Worm (Caenorhabditis elegans) whole organism, early embryonic: ENCODE measurements around the gene C42C1.19.

Source experiments
- B0310.2 ChIP-seq: sonication (generic microtip); optimal IDR thresholded peaks from 2 replicates; lab custom pipeline; 2016; ENCODE audit warnings: mild to moderate bottlenecking, missing genetic modification characterization, missing compliant biosample characterization
- F13C5.2 ChIP-seq: sonication (generic microtip); optimal IDR thresholded peaks from 2 replicates; lab custom pipeline; 2017; ENCODE audit warnings: mild to moderate bottlenecking, missing genetic modification characterization, inconsistent platforms, missing compliant biosample characterization
- aly-1 ChIP-seq: sonication (generic microtip); optimal IDR thresholded peaks from 2 replicates; lab custom pipeline; 2016; ENCODE audit warnings: missing genetic modification characterization, missing compliant biosample characterization
- ama-1 ChIP-seq: fragments of 150-350 bp; optimal IDR thresholded peaks from 2 replicates; lab custom pipeline; 2014
- ceh-13 ChIP-seq: fragments of 200-800 bp; sonication (Bioruptor generic); optimal IDR thresholded peaks from 2 replicates; lab custom pipeline; 2018; ENCODE audit warnings: mild to moderate bottlenecking, missing genetic modification characterization, missing compliant biosample characterization
- ceh-36 ChIP-seq: sonication (generic microtip); optimal IDR thresholded peaks from 2 replicates; lab custom pipeline; 2016; ENCODE audit warnings: missing genetic modification characterization, inconsistent platforms, missing compliant biosample characterization
- ets-7 ChIP-seq: sonication (generic microtip); optimal IDR thresholded peaks from 2 replicates; lab custom pipeline; 2016; ENCODE audit warnings: missing genotype, missing genetic modification characterization, missing compliant biosample characterization
- flt-1 ChIP-seq: fragments of 200-800 bp; sonication (Bioruptor generic); IDR thresholded peaks from 2 replicates; pipeline ENCODE4 v1.3.6; 2022; ENCODE audit warnings: missing genetic modification characterization, missing compliant biosample characterization
- hmbx-1 ChIP-seq: sonication (generic microtip); optimal IDR thresholded peaks from 2 replicates; lab custom pipeline; 2016; ENCODE audit warnings: mild to moderate bottlenecking, missing genetic modification characterization, missing compliant biosample characterization
- hmg-4 ChIP-seq: fragments of 200-800 bp; sonication (Bioruptor generic); optimal IDR thresholded peaks from 2 replicates; lab custom pipeline; 2018; ENCODE audit warnings: mild to moderate bottlenecking, missing genetic modification characterization, missing compliant biosample characterization
- hnd-1 ChIP-seq: sonication (generic microtip); optimal IDR thresholded peaks from 2 replicates; lab custom pipeline; 2016; ENCODE audit warnings: missing genetic modification characterization, missing compliant biosample characterization
- pes-1 ChIP-seq: fragments of 200-800 bp; sonication (Bioruptor generic); IDR thresholded peaks from 2 replicates; pipeline ENCODE4 v1.3.6; 2022; ENCODE audit warnings: missing genetic modification reagents, missing genetic modification characterization, missing compliant biosample characterization
- scrt-1 ChIP-seq: fragments of 200-800 bp; sonication (Bioruptor generic); IDR thresholded peaks from 2 replicates; pipeline ENCODE4 v1.3.6; 2022; ENCODE audit warnings: missing genetic modification characterization, missing compliant biosample characterization
- sea-1 ChIP-seq: fragments of 200-800 bp; sonication (Bioruptor generic); conservative IDR thresholded peaks from 2 replicates; pipeline ENCODE4 v1.3.6; 2022; ENCODE audit warnings: missing genetic modification characterization, missing compliant biosample characterization
- tbx-11 ChIP-seq: fragments of 200-800 bp; sonication (Bioruptor generic); IDR thresholded peaks from 2 replicates; pipeline ENCODE4 v1.3.6; 2022; ENCODE audit warnings: missing genetic modification characterization, missing compliant biosample characterization
- tbx-37 ChIP-seq: fragments of 200-800 bp; sonication (Bioruptor generic); conservative IDR thresholded peaks from 2 replicates; pipeline ENCODE4 v1.3.6; 2022; ENCODE audit warnings: missing genetic modification reagents, missing genetic modification characterization, missing compliant biosample characterization
- tra-4 ChIP-seq: sonication (generic microtip); optimal IDR thresholded peaks from 2 replicates; lab custom pipeline; 2017; ENCODE audit warnings: missing genetic modification characterization, missing compliant biosample characterization

Gene C42C1.19

DNA sequence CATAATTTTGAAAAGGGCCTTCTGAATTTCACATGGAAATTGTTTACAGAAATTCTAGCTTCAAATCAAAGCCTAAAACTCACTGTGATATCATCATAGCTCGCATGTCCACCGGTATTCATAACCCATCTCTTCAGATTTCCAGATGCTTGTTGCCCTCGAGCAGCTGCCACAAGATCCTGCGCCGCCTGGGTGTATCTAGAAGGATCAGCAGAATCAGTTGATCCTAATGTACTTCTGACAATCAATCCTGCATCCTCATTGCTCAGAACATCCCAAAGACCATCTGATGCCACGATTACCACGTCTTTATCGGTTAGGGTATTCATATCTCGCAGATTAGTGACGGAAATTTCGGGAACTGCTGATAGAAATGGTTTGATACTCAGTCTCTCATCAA lies 16.7 kb upstream of the C42C1.19 start:
- TF ChIP-seq tbx-37 (GFP tag; lab: Robert Waterston, UW) (no peak), tra-4 (tag; lab: Kevin White, UChicago) (no peak), hnd-1 (tag; lab: Kevin White, UChicago) (no peak), ceh-36 (tag; lab: Kevin White, UChicago) (no peak), aly-1 (tag; lab: Kevin White, UChicago) (no peak), tbx-11 (GFP tag; lab: Robert Waterston, UW) (no peak), ama-1 (lab: Kevin White, UChicago) (no peak), F13C5.2 (tag; lab: Kevin White, UChicago) (no peak), ceh-13 (GFP tag; lab: Kevin White, UChicago) (no peak)

DNA sequence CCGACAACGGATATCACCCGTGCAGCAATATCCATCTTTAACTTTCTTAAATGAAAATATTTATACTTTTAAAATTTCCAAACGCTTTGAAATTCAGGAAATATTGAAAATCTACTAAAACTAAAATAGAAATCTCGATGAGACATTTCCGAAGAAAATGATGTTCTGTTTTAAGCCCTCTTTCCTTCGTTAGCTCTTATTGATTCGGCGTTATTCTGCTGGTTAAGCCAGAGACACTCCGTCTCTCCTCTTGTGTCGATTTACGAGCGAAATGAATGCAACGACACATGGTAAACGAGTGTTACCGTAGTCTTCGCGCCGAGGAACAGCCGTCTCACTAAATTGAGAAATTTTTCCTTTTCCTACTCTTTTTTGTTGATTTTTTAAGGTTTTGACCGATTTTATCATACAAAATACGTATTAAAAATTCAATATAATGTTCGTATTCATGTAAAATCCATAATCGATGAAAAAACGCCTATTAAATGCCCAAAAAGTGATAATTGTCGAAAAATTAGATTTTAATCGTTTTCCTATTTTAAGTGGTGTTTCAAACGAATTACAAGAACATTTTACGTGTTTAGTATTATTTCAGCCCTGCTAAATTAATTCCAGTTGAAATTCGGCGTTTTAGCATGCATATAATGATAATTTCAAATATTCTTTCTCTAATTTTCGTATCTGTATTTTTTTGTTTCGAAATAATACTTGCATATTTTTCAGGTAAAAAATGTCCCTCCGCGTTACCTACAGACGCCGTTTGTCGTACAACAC lies 14.1 kb upstream of the C42C1.19 start, which contains the start of the genes ppm-1.H and rpl-34:
TSS of gene ppm-1.H (minus strand) at position 51 of the 774 bp plus-strand sequence.
TSS of gene rpl-34 (plus strand) at position 724 of the 774 bp plus-strand sequence.
- peak; percentile 34 for TF ChIP-seq F13C5.2 (tag; lab: Kevin White, UChicago)
- no peak for TF ChIP-seq ceh-36 (tag; lab: Kevin White, UChicago)

DNA sequence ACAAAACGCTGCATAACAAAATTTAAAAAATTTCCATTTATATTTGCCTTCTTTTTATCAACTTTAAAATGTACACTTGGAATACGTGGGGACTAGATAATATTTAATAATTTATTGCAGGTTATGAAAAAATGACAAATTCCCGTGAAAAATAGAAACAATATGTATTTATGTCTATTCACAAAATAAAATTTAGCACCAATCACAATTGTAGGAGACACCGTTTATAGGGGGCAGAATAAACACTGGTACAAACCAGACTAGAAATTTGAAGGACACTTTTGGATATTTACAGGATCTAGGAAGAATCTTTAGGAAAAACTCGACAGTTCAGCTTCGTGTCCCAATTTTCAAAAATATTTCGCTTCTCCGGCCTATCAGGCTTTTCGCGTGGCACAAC lies 12.1 kb upstream of the C42C1.19 start, which contains the start of gene C42C1.3:
TSS of gene C42C1.3 (minus strand) at position 101 of the 400 bp plus-strand sequence.
- TF ChIP-seq hmbx-1 (tag; lab: Kevin White, UChicago) (no peak), scrt-1 (GFP tag; lab: Robert Waterston, UW) (no peak), ceh-13 (GFP tag; lab: Kevin White, UChicago) (no peak), aly-1 (tag; lab: Kevin White, UChicago) (no peak), ama-1 (lab: Kevin White, UChicago) (no peak), ceh-36 (tag; lab: Kevin White, UChicago) (no peak), sea-1 (GFP tag; lab: Robert Waterston, UW) (no peak), tbx-37 (GFP tag; lab: Robert Waterston, UW) (no peak), ets-7 (no peak), hmg-4 (GFP tag; lab: Kevin White, UChicago) (no peak), tra-4 (tag; lab: Kevin White, UChicago) (no peak), flt-1 (GFP tag; lab: Robert Waterston, UW) (no peak), tbx-11 (GFP tag; lab: Robert Waterston, UW) (no peak), F13C5.2 (tag; lab: Kevin White, UChicago) (no peak), hnd-1 (tag; lab: Kevin White, UChicago) (no peak), B0310.2 (tag; lab: Kevin White, UChicago) (no peak)

DNA sequence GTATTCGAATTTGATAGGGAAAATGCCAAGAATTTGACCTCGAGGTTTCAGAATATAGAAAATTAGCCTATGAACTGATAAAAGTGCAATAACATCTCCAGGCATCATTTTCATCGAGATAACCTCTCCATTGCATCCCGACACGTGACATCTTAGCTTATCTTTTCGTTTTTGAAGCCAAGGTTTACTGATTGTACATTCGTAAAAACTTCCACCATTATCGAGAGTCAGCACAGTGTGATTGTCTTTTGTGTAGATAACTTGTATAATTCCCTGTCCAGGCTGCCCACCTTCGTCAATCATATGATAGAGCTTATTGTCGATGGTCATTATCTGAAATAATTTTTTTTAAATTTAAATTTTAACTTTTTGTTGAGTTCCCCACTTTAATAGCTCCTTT lies 8.2 kb upstream of the C42C1.19 start:
- TF ChIP-seq hmg-4 (GFP tag; lab: Kevin White, UChicago) (no peak), B0310.2 (tag; lab: Kevin White, UChicago) (no peak), F13C5.2 (tag; lab: Kevin White, UChicago) (no peak), aly-1 (tag; lab: Kevin White, UChicago) (no peak), hmbx-1 (tag; lab: Kevin White, UChicago) (no peak), ets-7 (no peak), hnd-1 (tag; lab: Kevin White, UChicago) (no peak), ceh-36 (tag; lab: Kevin White, UChicago) (no peak), sea-1 (GFP tag; lab: Robert Waterston, UW) (no peak), ama-1 (lab: Kevin White, UChicago) (no peak), scrt-1 (GFP tag; lab: Robert Waterston, UW) (no peak), tbx-11 (GFP tag; lab: Robert Waterston, UW) (no peak)

DNA sequence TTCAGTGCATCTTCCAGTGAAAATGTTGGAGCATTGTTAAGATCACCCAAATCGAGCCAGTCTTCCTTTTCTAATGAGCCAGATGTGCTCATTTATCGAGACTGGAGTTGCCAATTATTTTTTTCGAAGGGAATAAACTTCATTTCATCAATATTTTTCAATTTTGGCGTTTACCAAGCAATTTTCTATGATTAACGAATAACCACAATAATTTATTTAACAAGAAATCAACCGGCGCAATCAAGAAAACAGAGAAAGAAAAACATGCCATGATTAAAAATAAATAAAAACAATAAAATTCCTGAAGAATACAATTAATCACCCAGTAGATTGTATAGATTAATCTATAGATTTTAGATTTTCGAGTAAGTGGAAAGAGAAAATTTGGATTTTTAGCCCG lies 6.6 kb upstream of the C42C1.19 start, which contains the start of gene vps-8:
TSS of gene vps-8 (minus strand) at position 101 of the 400 bp plus-strand sequence.
- TF ChIP-seq aly-1 (tag; lab: Kevin White, UChicago) (no peak), B0310.2 (tag; lab: Kevin White, UChicago) (no peak), pes-1 (GFP tag; lab: Robert Waterston, UW) (no peak), ceh-36 (tag; lab: Kevin White, UChicago) (no peak), ama-1 (lab: Kevin White, UChicago) (no peak), sea-1 (GFP tag; lab: Robert Waterston, UW) (no peak)

DNA sequence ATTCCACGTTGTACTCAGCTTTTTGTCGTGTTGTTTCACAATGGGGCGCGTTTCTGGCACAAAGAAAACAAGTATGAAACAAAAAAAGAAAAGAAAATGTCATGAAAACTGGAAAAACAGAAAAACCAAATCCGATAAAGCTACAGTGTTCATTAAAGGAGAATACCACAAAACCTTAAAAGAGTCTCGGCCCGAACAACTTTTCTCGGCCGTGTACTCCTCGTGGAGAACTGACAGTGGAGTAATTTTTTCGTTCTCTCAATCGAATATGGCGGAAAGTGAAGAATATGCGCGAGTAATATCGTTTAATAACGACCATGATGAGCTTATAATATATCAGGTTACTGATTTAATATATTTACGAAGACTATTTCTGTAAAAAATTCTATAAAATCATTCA lies 4.0 kb upstream of the C42C1.19 start, which contains the start of the genes tag-335 and vkmt-1:
TSS of gene tag-335 (minus strand) at position 88 of the 400 bp plus-strand sequence.
TSS of gene vkmt-1 (plus strand) at position 219 of the 400 bp plus-strand sequence.
- TF ChIP-seq hmg-4 (GFP tag; lab: Kevin White, UChicago) (no peak), F13C5.2 (tag; lab: Kevin White, UChicago) (no peak), sea-1 (GFP tag; lab: Robert Waterston, UW) (no peak), hnd-1 (tag; lab: Kevin White, UChicago) (no peak), tra-4 (tag; lab: Kevin White, UChicago) (no peak), tbx-37 (GFP tag; lab: Robert Waterston, UW) (no peak)

DNA sequence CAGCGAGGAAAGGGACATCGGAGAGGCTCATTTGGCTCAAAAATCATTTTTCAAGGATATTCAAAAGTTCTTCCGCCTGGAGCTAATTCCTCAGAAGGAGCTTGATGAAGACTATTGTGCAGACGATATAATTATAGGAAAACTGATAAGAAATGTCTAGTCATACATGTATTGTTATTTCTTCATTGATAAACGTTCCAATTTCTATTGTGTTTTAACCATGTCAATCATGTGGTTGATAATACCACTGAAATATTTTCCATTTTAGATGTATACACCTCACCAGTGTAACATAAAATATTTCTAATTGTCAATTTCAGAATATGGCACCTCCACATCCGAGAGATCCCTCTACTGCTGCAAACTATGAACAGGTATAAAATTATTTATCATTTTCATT lies 3.2 kb upstream of the C42C1.19 start, which contains the start of gene ltah-1.1:
TSS of gene ltah-1.1 (plus strand) at position 283 of the 400 bp plus-strand sequence.
- no peak for TF ChIP-seq ceh-36 (tag; lab: Kevin White, UChicago)
- TF ChIP-seq scrt-1 (GFP tag; lab: Robert Waterston, UW), result no peak
- no peak for TF ChIP-seq tra-4 (tag; lab: Kevin White, UChicago)
- no peak for TF ChIP-seq pes-1 (GFP tag; lab: Robert Waterston, UW)
- TF ChIP-seq ceh-13 (GFP tag; lab: Kevin White, UChicago), result no peak
- no peak for TF ChIP-seq ets-7
